Worm (Caenorhabditis elegans): ENCODE data around the gene C46G7.2.

Gene C46G7.2

ce11 chrIV:6010274-6010673 is 4.7 kb upstream of the C46G7.2 start:
- TF ChIP-seq ztf-28 (GFP tag; IDR thresholded peaks at IDR 0.05) (0 out of 2 replicates have a peak, but pooled peaks have one; percentile 25), zfh-2 (GFP tag; conservative IDR thresholded peaks at IDR 0.05) (peak; percentile 76), ztf-25 (GFP tag; IDR thresholded peaks at IDR 0.05) (0 out of 2 replicates have a peak, but pooled peaks have one; percentile 40), lin-35 (GFP tag; optimal IDR thresholded peaks at IDR 0.05) (no peak)

- TF ChIP-seq gei-17 (GFP tag; optimal IDR thresholded peaks at IDR 0.05) = no peak
- TF ChIP-seq B0019.2 (GFP tag; conservative IDR thresholded peaks at IDR 0.05) = no peak
- TF ChIP-seq F22D6.2 (tag; optimal IDR thresholded peaks at IDR 0.05) = no peak
- TF ChIP-seq hsf-1 (GFP tag; IDR thresholded peaks at IDR 0.05) = no peak
- no peak for TF ChIP-seq F57A8.1 (GFP tag; optimal IDR thresholded peaks at IDR 0.05)
- no peak for TF ChIP-seq ccch-3 (GFP tag; optimal IDR thresholded peaks at IDR 0.05)
- no peak for TF ChIP-seq cebp-1 (GFP tag; IDR thresholded peaks at IDR 0.05)
- no peak for TF ChIP-seq cebp-1 (tag; optimal IDR thresholded peaks at IDR 0.05)
- TF ChIP-seq madf-3 (GFP tag; IDR thresholded peaks at IDR 0.05) = peak; percentile 84; the same call in 1 of the 2 replicates
- TF ChIP-seq ceh-27 (GFP tag; optimal IDR thresholded peaks at IDR 0.05) = no peak
These were observed 3.5 kb upstream of the C46G7.2 start, which contains the start of gene C46G7.5 for ce11 chrIV:6011545-6011944. C46G7.5 (minus strand) TSS chrIV:6011645.

- TF ChIP-seq snpc-4 (GFP tag; optimal IDR thresholded peaks at IDR 0.05) (no peak), snpc-4 (tag; optimal IDR thresholded peaks at IDR 0.05) (no peak), attf-6 (GFP tag; IDR thresholded peaks at IDR 0.05) (no peak), K12H6.12 (tag; optimal IDR thresholded peaks at IDR 0.05) (no peak), nfya-2 (GFP tag; IDR thresholded peaks at IDR 0.05) (no peak), cebp-2 (GFP tag; IDR thresholded peaks at IDR 0.05) (no peak), F55B11.4 (tag; optimal IDR thresholded peaks at IDR 0.05; ENCODE audit: borderline replicate concordance, insufficient read depth) (no peak), mxl-1 (tag; optimal IDR thresholded peaks at IDR 0.05) (no peak), ceh-91 (GFP tag; IDR thresholded peaks at IDR 0.05) (no peak), zim-3 (tag; optimal IDR thresholded peaks at IDR 0.05) (no peak), pha-4 (tag; optimal IDR thresholded peaks at IDR 0.05) (no peak), F23B12.7 (tag; optimal IDR thresholded peaks at IDR 0.05; ENCODE audit: insufficient read depth) (no peak), madf-3 (GFP tag; IDR thresholded peaks at IDR 0.05) (no peak), rcor-1 (GFP tag; IDR thresholded peaks at IDR 0.05) (no peak), snpc-1.3 (tag; optimal IDR thresholded peaks at IDR 0.05; ENCODE audit: insufficient read depth) (no peak), egl-44 (GFP tag; IDR thresholded peaks at IDR 0.05) (no peak), atf-7 (tag; optimal IDR thresholded peaks at IDR 0.05) (no peak)
These were observed 1.1 kb upstream of the C46G7.2 start for ce11 chrIV:6013853-6014252.

- TF ChIP-seq fkh-3 (tag; optimal IDR thresholded peaks at IDR 0.05) = no peak
- TF ChIP-seq nhr-80 (tag; optimal IDR thresholded peaks at IDR 0.05) = peak; percentile 79
These were observed 2.7 kb downstream of the C46G7.2 start, which contains the start of gene C46G7.1 for ce11 chrIV:6017664-6018063. C46G7.1 (plus strand) TSS chrIV:6018003.

ce11 chrIV:6032413-6032812 is 17.4 kb downstream of the C46G7.2 start:
- no peak for TF ChIP-seq B0261.1 (tag; optimal IDR thresholded peaks at IDR 0.05)
- TF ChIP-seq lin-35 (GFP tag; optimal IDR thresholded peaks at IDR 0.05) = no peak
- TF ChIP-seq F10E7.11 (tag; optimal IDR thresholded peaks at IDR 0.05) = no peak
- no peak for TF ChIP-seq ets-4 (GFP tag; optimal IDR thresholded peaks at IDR 0.05)
- no peak for TF ChIP-seq unc-130 (GFP tag; optimal IDR thresholded peaks at IDR 0.05)
- no peak for TF ChIP-seq dpff-1 (tag; optimal IDR thresholded peaks at IDR 0.05)
- TF ChIP-seq Y79H2A.3 (GFP tag; conservative IDR thresholded peaks at IDR 0.05) = no peak
- TF ChIP-seq atf-7 (tag; optimal IDR thresholded peaks at IDR 0.05) = no peak
- TF ChIP-seq sea-2 (GFP tag; IDR thresholded peaks at IDR 0.05) = no peak
- no peak for TF ChIP-seq tbp1 (GFP tag; optimal IDR thresholded peaks at IDR 0.05)
- no peak for TF ChIP-seq B0336.3 (GFP tag; IDR thresholded peaks at IDR 0.05)
- no peak for TF ChIP-seq pbrm-1 (GFP tag; IDR thresholded peaks at IDR 0.05)
